Fruit fly (Drosophila melanogaster) whole organism, embryonic: ENCODE results near the gene Mco4.

Experiments
- CG4617 ChIP-seq: fragments of 200-800 bp; sonication (Bioruptor generic); optimal IDR thresholded peaks from 3 replicates; lab custom pipeline; 2016; ENCODE audit warnings: missing biosample characterization, missing genetic modification characterization, borderline replicate concordance
- HmgZ ChIP-seq: fragments of 200-800 bp; sonication (Bioruptor generic); optimal IDR thresholded peaks from 2 replicates; lab custom pipeline; 2018; ENCODE audit warnings: missing biosample characterization, mild to moderate bottlenecking, missing genetic modification characterization
- Hsf ChIP-seq: fragments of 200-800 bp; sonication (Bioruptor generic); optimal IDR thresholded peaks from 3 replicates; lab custom pipeline; 2016; ENCODE audit warnings: missing biosample characterization, missing genetic modification characterization
- Opbp ChIP-seq: fragments of 200-800 bp; sonication (Bioruptor generic); IDR thresholded peaks from 3 replicates; pipeline ENCODE4 v1.3.6; 2022; ENCODE audit warnings: missing biosample characterization, missing genetic modification characterization; ENCODE audit not compliant: partially characterized antibody
- bbx ChIP-seq: fragments of 200-800 bp; sonication (Bioruptor generic); IDR thresholded peaks from 2 replicates; pipeline ENCODE4 v1.3.6; 2022; ENCODE audit warnings: missing biosample characterization, missing genetic modification characterization; ENCODE audit not compliant: partially characterized antibody
- dan ChIP-seq: fragments of 200-800 bp; sonication (Bioruptor generic); IDR thresholded peaks from 2 replicates; pipeline ENCODE4 v1.3.6; 2022; ENCODE audit warnings: missing biosample characterization, missing genetic modification characterization
- lmd ChIP-seq: fragments of 200-800 bp; sonication (Bioruptor generic); IDR thresholded peaks from 2 replicates; pipeline ENCODE4 v1.3.6; 2022; ENCODE audit warnings: missing biosample characterization, missing genetic modification characterization
- sima ChIP-seq: fragments of 200-800 bp; sonication (Bioruptor generic); optimal IDR thresholded peaks from 2 replicates; lab custom pipeline; 2016; ENCODE audit warnings: missing biosample characterization, missing genetic modification characterization

- TF ChIP-seq bbx = no peak
- TF ChIP-seq sima (GFP tag; lab: Kevin White, UChicago) = no peak
- TF ChIP-seq HmgZ (tag; lab: Kevin White, UChicago) = no peak
- TF ChIP-seq dan = no peak
- no peak for TF ChIP-seq lmd (GFP tag; lab: Robert Waterston, UW)
- no peak for TF ChIP-seq CG4617
- no peak for TF ChIP-seq Opbp
- no peak for TF ChIP-seq Hsf (GFP tag; lab: Kevin White, UChicago)
Measured at dm6 chrX:17883418-17883817, 27.5 kb upstream of the Mco4 start, which contains the start of gene CG12985.
